Worm (Caenorhabditis elegans) whole organism, L1 larva: ENCODE measurements around the gene srx-63.

Experiments used
- alr-1 ChIP-seq: fragments of 200-800 bp; sonication (Bioruptor generic); optimal IDR thresholded peaks from 2 replicates; lab custom pipeline; 2018; ENCODE audit warnings: borderline replicate concordance, mild to moderate bottlenecking, missing genetic modification characterization, missing compliant biosample characterization
- ama-1 ChIP-seq: fragments of 150-350 bp; optimal IDR thresholded peaks from 2 replicates; lab custom pipeline; 2014
- lsy-2 ChIP-seq, 2 experiments: fragments of 150-350 bp; optimal IDR thresholded peaks; 2 replicates each; lab custom pipeline; 2014; ENCODE audit warnings: missing biosample characterization in 2 of 2, missing genetic modification characterization in 2 of 2
- mdl-1 ChIP-seq, 2 experiments: fragments of 150-350 bp; optimal IDR thresholded peaks; 2 replicates each; lab custom pipeline; 2014 to 2017; ENCODE audit warnings: missing biosample characterization in 2 of 2, missing genetic modification characterization in 2 of 2, inconsistent platforms in 1 of 2
- nhr-11 ChIP-seq: fragments of 150-350 bp; optimal IDR thresholded peaks from 2 replicates; lab custom pipeline; 2014; ENCODE audit warnings: missing biosample characterization, missing genetic modification characterization
- nhr-12 ChIP-seq: sonication (generic microtip); optimal IDR thresholded peaks from 2 replicates; lab custom pipeline; 2017; ENCODE audit warnings: missing biosample characterization, missing genetic modification characterization
- nhr-237 ChIP-seq: fragments of 150-350 bp; optimal IDR thresholded peaks from 2 replicates; lab custom pipeline; 2014; ENCODE audit warnings: missing biosample characterization, missing genetic modification characterization
- nhr-47 ChIP-seq: sonication (generic microtip); optimal IDR thresholded peaks from 2 replicates; lab custom pipeline; 2016; ENCODE audit warnings: mild to moderate bottlenecking, missing genetic modification characterization, moderate library complexity, missing compliant biosample characterization
- nhr-76 ChIP-seq: sonication (generic microtip); optimal IDR thresholded peaks from 2 replicates; lab custom pipeline; 2017; ENCODE audit warnings: missing biosample characterization, missing genetic modification characterization
- nhr-85 ChIP-seq: sonication (generic microtip); peaks from one replicate; lab custom pipeline; 2016; ENCODE audit warnings: missing genetic modification characterization, inconsistent platforms, missing compliant biosample characterization
- tbx-2 ChIP-seq: sonication (generic microtip); optimal IDR thresholded peaks from 2 replicates; lab custom pipeline; 2016; ENCODE audit warnings: missing genetic modification characterization, missing compliant biosample characterization
- unc-86 ChIP-seq: sonication (generic microtip); optimal IDR thresholded peaks from 2 replicates; lab custom pipeline; 2016; ENCODE audit warnings: missing genetic modification characterization, missing compliant biosample characterization

- no peak for TF ChIP-seq nhr-11 (tag; lab: Kevin White, UChicago)
- TF ChIP-seq lsy-2 (tag; optimal IDR thresholded peaks at IDR 0.05; lab: Kevin White, UChicago) = no peak
- TF ChIP-seq tbx-2 = no peak
- no peak for TF ChIP-seq nhr-237
- TF ChIP-seq ama-1 = no peak
- no peak for TF ChIP-seq nhr-12 (tag; lab: Kevin White, UChicago)
- TF ChIP-seq mdl-1 (tag; optimal IDR thresholded peaks at IDR 0.05; lab: Kevin White, UChicago) = no peak
- no peak for TF ChIP-seq alr-1 (tag; lab: Kevin White, UChicago)
- no peak for TF ChIP-seq nhr-47 (tag; lab: Kevin White, UChicago)
- TF ChIP-seq nhr-85 (tag; lab: Kevin White, UChicago) = no peak
- TF ChIP-seq unc-86 = no peak
- no peak for TF ChIP-seq nhr-76 (tag; lab: Kevin White, UChicago)
Observed at ce11 chrV:3961235-3961634, 29.8 kb downstream of the srx-63 start, which contains the start of gene cyp-34A6.
